Worm (Caenorhabditis elegans) whole organism, young adult: ENCODE data around the gene C05D12.7.

ENCODE experiments used
- B0019.2 ChIP-seq: fragments of 200-800 bp; sonication (Bioruptor generic); conservative IDR thresholded peaks from 2 replicates; pipeline ENCODE4 v1.3.6; 2022; ENCODE audit warnings: missing genetic modification reagents, missing genetic modification characterization, missing compliant biosample characterization
- B0336.3 ChIP-seq: fragments of 200-800 bp; sonication (Bioruptor generic); IDR thresholded peaks from 2 replicates; pipeline ENCODE4 v1.3.6; 2022; ENCODE audit warnings: missing genetic modification characterization, missing compliant biosample characterization
- C17E4.6 ChIP-seq: fragments of 200-800 bp; sonication (Bioruptor generic); IDR thresholded peaks from 2 replicates; pipeline ENCODE4 v1.3.6; 2022; ENCODE audit warnings: missing genetic modification reagents, missing genetic modification characterization, missing compliant biosample characterization
- F10E7.11 ChIP-seq: sonication (generic microtip); optimal IDR thresholded peaks from 2 replicates; lab custom pipeline; 2017; ENCODE audit warnings: mild to moderate bottlenecking, missing genetic modification characterization, moderate library complexity, missing compliant biosample characterization
- F22D6.2 ChIP-seq: sonication (generic microtip); optimal IDR thresholded peaks from 2 replicates; lab custom pipeline; 2016; ENCODE audit warnings: mild to moderate bottlenecking, missing genetic modification characterization, missing compliant biosample characterization
- F33H1.4 ChIP-seq: fragments of 200-800 bp; sonication (Bioruptor generic); IDR thresholded peaks from 2 replicates; pipeline ENCODE4 v1.3.6; 2022; ENCODE audit warnings: missing genetic modification reagents, missing genetic modification characterization, missing compliant biosample characterization
- F55B11.4 ChIP-seq: sonication (generic microtip); optimal IDR thresholded peaks from 2 replicates; lab custom pipeline; 2016; ENCODE audit warnings: missing compliant biosample characterization, missing genetic modification characterization, borderline replicate concordance; ENCODE audit not compliant: insufficient read depth
- K11D2.4 ChIP-seq: fragments of 200-800 bp; sonication (Bioruptor generic); IDR thresholded peaks from 2 replicates; pipeline ENCODE4 v1.3.6; 2022; ENCODE audit warnings: missing genetic modification reagents, missing genetic modification characterization, missing compliant biosample characterization
- Y53G8AR.9 ChIP-seq: fragments of 200-800 bp; sonication (Bioruptor generic); conservative IDR thresholded peaks from 2 replicates; pipeline ENCODE4 v1.3.6; 2022; ENCODE audit warnings: missing genetic modification reagents, missing genetic modification characterization, missing compliant biosample characterization
- Y56A3A.18 ChIP-seq: fragments of 200-800 bp; sonication (Bioruptor generic); IDR thresholded peaks from 2 replicates; pipeline ENCODE4 v1.3.6; 2022; ENCODE audit warnings: missing genetic modification reagents, missing genetic modification characterization, missing compliant biosample characterization
- Y95B8A.8 ChIP-seq: fragments of 200-800 bp; sonication (Bioruptor generic); IDR thresholded peaks from 2 replicates; pipeline ENCODE4 v1.3.6; 2022; ENCODE audit warnings: missing genetic modification reagents, missing genetic modification characterization, missing compliant biosample characterization
- ZK185.1 ChIP-seq: sonication (generic microtip); optimal IDR thresholded peaks from 2 replicates; lab custom pipeline; 2016; ENCODE audit warnings: mild to moderate bottlenecking, missing genetic modification characterization, missing compliant biosample characterization; ENCODE audit not compliant: poor library complexity, severe bottlenecking
- attf-3 ChIP-seq: fragments of 200-800 bp; sonication (Bioruptor generic); conservative IDR thresholded peaks from 2 replicates; pipeline ENCODE4 v1.3.6; 2022; ENCODE audit warnings: missing genetic modification reagents, missing genetic modification characterization, missing compliant biosample characterization
- bed-1 ChIP-seq: fragments of 200-800 bp; sonication (Bioruptor generic); IDR thresholded peaks from 2 replicates; pipeline ENCODE4 v1.3.6; 2022; ENCODE audit warnings: missing genetic modification reagents, missing genetic modification characterization, missing compliant biosample characterization
- ceh-100 ChIP-seq: fragments of 200-800 bp; sonication (Bioruptor generic); IDR thresholded peaks from 2 replicates; pipeline ENCODE4 v1.3.6; 2022; ENCODE audit warnings: missing genetic modification reagents, missing genetic modification characterization, missing compliant biosample characterization
- ceh-40 ChIP-seq: fragments of 200-800 bp; sonication (Bioruptor generic); IDR thresholded peaks from 2 replicates; pipeline ENCODE4 v1.3.6; 2022; ENCODE audit warnings: missing genetic modification characterization, missing compliant biosample characterization
- ceh-58 ChIP-seq: fragments of 200-800 bp; sonication (Bioruptor generic); IDR thresholded peaks from 2 replicates; pipeline ENCODE4 v1.3.6; 2022; ENCODE audit warnings: missing genetic modification characterization, missing compliant biosample characterization
- ceh-79 ChIP-seq: sonication (generic microtip); optimal IDR thresholded peaks from 2 replicates; lab custom pipeline; 2017; ENCODE audit warnings: mild to moderate bottlenecking, missing genetic modification characterization, missing compliant biosample characterization
- dox-1 ChIP-seq: fragments of 200-800 bp; sonication (Bioruptor generic); IDR thresholded peaks from 2 replicates; pipeline ENCODE4 v1.3.6; 2022; ENCODE audit warnings: missing genetic modification reagents, missing genetic modification characterization, missing compliant biosample characterization
- dpl-1 ChIP-seq: fragments of 150-350 bp; optimal IDR thresholded peaks from 2 replicates; lab custom pipeline; 2014; ENCODE audit warnings: missing biosample characterization, missing genetic modification reagents, missing genetic modification characterization
- egrh-3 ChIP-seq: fragments of 200-800 bp; sonication (Bioruptor generic); IDR thresholded peaks from 2 replicates; pipeline ENCODE4 v1.3.6; 2022; ENCODE audit warnings: missing genetic modification reagents, missing genetic modification characterization, missing compliant biosample characterization
- ekl-4 ChIP-seq: fragments of 200-800 bp; sonication (Bioruptor generic); IDR thresholded peaks from 2 replicates; pipeline ENCODE4 v1.3.6; 2022; ENCODE audit warnings: missing genetic modification reagents, missing genetic modification characterization, missing compliant biosample characterization
- fkh-3 ChIP-seq: sonication (generic microtip); optimal IDR thresholded peaks from 2 replicates; lab custom pipeline; 2016; ENCODE audit warnings: mild to moderate bottlenecking, missing genetic modification characterization, missing compliant biosample characterization
- him-1 ChIP-seq: sonication (generic microtip); optimal IDR thresholded peaks from 2 replicates; lab custom pipeline; 2016; ENCODE audit warnings: missing genotype, missing genetic modification reagents, missing genetic modification characterization, missing compliant biosample characterization
- hlh-12 ChIP-seq: sonication (generic microtip); optimal IDR thresholded peaks from 2 replicates; lab custom pipeline; 2016; ENCODE audit warnings: missing genetic modification characterization, missing compliant biosample characterization
- hmg-1.2 ChIP-seq: fragments of 200-800 bp; sonication (Bioruptor generic); IDR thresholded peaks from 2 replicates; pipeline ENCODE4 v1.3.6; 2022; ENCODE audit warnings: missing genetic modification reagents, missing genetic modification characterization, missing compliant biosample characterization
- hrde-1 ChIP-seq: sonication (generic microtip); optimal IDR thresholded peaks from 2 replicates; lab custom pipeline; 2016; ENCODE audit warnings: missing genetic modification characterization, mild to moderate bottlenecking, missing compliant biosample characterization, moderate library complexity, missing genotype, missing genetic modification reagents, borderline replicate concordance
- let-526 ChIP-seq: fragments of 200-800 bp; sonication (Bioruptor generic); IDR thresholded peaks from 2 replicates; pipeline ENCODE4 v1.3.6; 2022; ENCODE audit warnings: missing genetic modification reagents, missing genetic modification characterization, missing compliant biosample characterization
- lin-26 ChIP-seq: fragments of 200-800 bp; sonication (Bioruptor generic); IDR thresholded peaks from 2 replicates; pipeline ENCODE4 v1.3.6; 2022; ENCODE audit warnings: missing genetic modification reagents, missing genetic modification characterization, missing compliant biosample characterization
- lin-35 ChIP-seq, 3 experiments: fragments of 150-350 bp in 2 of 3; sonication (generic microtip) in 1 of 3; optimal IDR thresholded peaks; 2 replicates each; lab custom pipeline; 2014 to 2018; ENCODE audit warnings: missing biosample characterization in 3 of 3, missing genetic modification characterization in 3 of 3, missing genetic modification reagents in 3 of 3
- lir-1 ChIP-seq: fragments of 200-800 bp; sonication (Bioruptor generic); conservative IDR thresholded peaks from 2 replicates; pipeline ENCODE4 v1.3.6; 2022; ENCODE audit warnings: missing genetic modification reagents, missing genetic modification characterization, missing compliant biosample characterization
- lsy-27 ChIP-seq: sonication (generic microtip); optimal IDR thresholded peaks from 2 replicates; lab custom pipeline; 2017; ENCODE audit warnings: missing genetic modification characterization, mild to moderate bottlenecking, missing compliant biosample characterization, antibody characterized with exemption, missing genotype, borderline replicate concordance; ENCODE audit not compliant: insufficient read depth
- nhr-120 ChIP-seq: fragments of 200-800 bp; sonication (Bioruptor generic); IDR thresholded peaks from 2 replicates; pipeline ENCODE4 v1.3.6; 2022; ENCODE audit warnings: missing genetic modification characterization, missing compliant biosample characterization
- nhr-179 ChIP-seq: sonication (generic microtip); optimal IDR thresholded peaks from 2 replicates; lab custom pipeline; 2016; ENCODE audit warnings: mild to moderate bottlenecking, missing genetic modification characterization, missing compliant biosample characterization
- repo-1 ChIP-seq: sonication (generic microtip); optimal IDR thresholded peaks from 2 replicates; lab custom pipeline; 2017; ENCODE audit warnings: mild to moderate bottlenecking, missing genetic modification characterization, missing compliant biosample characterization
- rpc-1 ChIP-seq, 2 experiments: fragments of 150-350 bp in 1 of 2; sonication (generic microtip) in 1 of 2; optimal IDR thresholded peaks; 2 replicates each; lab custom pipeline; 2014 to 2018; ENCODE audit warnings: missing biosample characterization in 1 of 2, missing genetic modification characterization in 1 of 2, missing genetic modification reagents in 1 of 2, missing genotype in 1 of 2
- sdz-38 ChIP-seq: sonication (generic microtip); optimal IDR thresholded peaks from 2 replicates; lab custom pipeline; 2016; ENCODE audit warnings: missing genotype, missing genetic modification characterization, missing compliant biosample characterization
- sea-2 ChIP-seq: fragments of 200-800 bp; sonication (Bioruptor generic); IDR thresholded peaks from 2 replicates; pipeline ENCODE4 v1.3.6; 2022; ENCODE audit warnings: missing genetic modification characterization, missing compliant biosample characterization
- tbx-9 ChIP-seq: sonication (generic microtip); optimal IDR thresholded peaks from 2 replicates; lab custom pipeline; 2016; ENCODE audit warnings: borderline replicate concordance, missing genetic modification characterization, inconsistent platforms, missing compliant biosample characterization
- zfh-2 ChIP-seq: fragments of 200-800 bp; sonication (Bioruptor generic); conservative IDR thresholded peaks from 2 replicates; pipeline ENCODE4 v1.3.6; 2022; ENCODE audit warnings: missing genetic modification reagents, missing genetic modification characterization, missing compliant biosample characterization
- zim-3 ChIP-seq: sonication (generic microtip); optimal IDR thresholded peaks from 2 replicates; lab custom pipeline; 2017; ENCODE audit warnings: mild to moderate bottlenecking, missing genetic modification characterization, moderate library complexity, missing compliant biosample characterization
- ztf-22 ChIP-seq: fragments of 200-800 bp; sonication (Bioruptor generic); optimal IDR thresholded peaks from 2 replicates; lab custom pipeline; 2018; ENCODE audit warnings: mild to moderate bottlenecking, missing genetic modification characterization, moderate library complexity, missing compliant biosample characterization
- ztf-28 ChIP-seq: fragments of 200-800 bp; sonication (Bioruptor generic); IDR thresholded peaks from 2 replicates; pipeline ENCODE4 v1.3.6; 2022; ENCODE audit warnings: missing genetic modification reagents, missing genetic modification characterization, missing compliant biosample characterization

The C05D12.7 gene

ce11 chrII:11383058-11383457 lies 26.8 kb upstream of the C05D12.7 start, which contains the start of the genes C33B4.5 and C33B4.4:
TSS of gene C33B4.5 (plus strand) at chrII:11383327.
TSS of gene C33B4.4 (minus strand) at chrII:11383442.
- TF ChIP-seq lsy-27 (no peak), ztf-28 (GFP tag; lab: Robert Waterston, UW) (no peak), rpc-1 (optimal IDR thresholded peaks at IDR 0.05; lab: Kevin White, UChicago) (no peak), rpc-1 (tag; optimal IDR thresholded peaks at IDR 0.05; lab: Kevin White, UChicago) (no peak), ceh-79 (tag; lab: Kevin White, UChicago) (no peak), repo-1 (tag; lab: Kevin White, UChicago) (no peak), Y53G8AR.9 (GFP tag; lab: Robert Waterston, UW) (no peak), F55B11.4 (tag; lab: Kevin White, UChicago) (no peak), dpl-1 (GFP tag; lab: Kevin White, UChicago) (no peak), ZK185.1 (tag; lab: Kevin White, UChicago) (no peak), hlh-12 (tag; lab: Kevin White, UChicago) (no peak), lin-35 (GFP tag; optimal IDR thresholded peaks at IDR 0.05; lab: Kevin White, UChicago) (no peak), Y95B8A.8 (GFP tag; lab: Robert Waterston, UW) (no peak), him-1 (tag; lab: Kevin White, UChicago) (no peak), dox-1 (no peak), sea-2 (GFP tag; lab: Robert Waterston, UW) (no peak), nhr-120 (no peak), hrde-1 (tag; lab: Kevin White, UChicago) (no peak), lir-1 (GFP tag; lab: Robert Waterston, UW) (no peak), ceh-40 (GFP tag; lab: Robert Waterston, UW) (no peak), let-526 (GFP tag; lab: Robert Waterston, UW) (no peak)

ce11 chrII:11384099-11384498 lies 25.8 kb upstream of the C05D12.7 start:
- no peak for TF ChIP-seq F22D6.2 (tag; lab: Kevin White, UChicago)
- no peak for TF ChIP-seq ekl-4 (GFP tag; lab: Robert Waterston, UW)
- TF ChIP-seq Y56A3A.18 (GFP tag; lab: Robert Waterston, UW): no peak
- no peak for TF ChIP-seq F10E7.11 (tag; lab: Kevin White, UChicago)
- no peak for TF ChIP-seq C17E4.6 (GFP tag; lab: Robert Waterston, UW)
- no peak for TF ChIP-seq fkh-3 (tag; lab: Kevin White, UChicago)
- no peak for TF ChIP-seq sdz-38 (tag; lab: Kevin White, UChicago)
- TF ChIP-seq, all 124 proteins: peak for 0

- TF ChIP-seq F33H1.4 (no peak), tbx-9 (tag; lab: Kevin White, UChicago) (no peak), zim-3 (no peak), ceh-58 (GFP tag; lab: Robert Waterston, UW) (0 out of 2 replicates have a peak, but pooled peaks have one; percentile 24), let-526 (GFP tag; lab: Robert Waterston, UW) (no peak), B0019.2 (GFP tag; lab: Robert Waterston, UW) (no peak), egrh-3 (GFP tag; lab: Robert Waterston, UW) (peak; percentile 8; the same call in 1 of the 2 replicates), F22D6.2 (tag; lab: Kevin White, UChicago) (no peak), F55B11.4 (tag; lab: Kevin White, UChicago) (no peak), ceh-100 (GFP tag; lab: Robert Waterston, UW) (no peak), bed-1 (GFP tag; lab: Robert Waterston, UW) (no peak), zfh-2 (GFP tag; lab: Robert Waterston, UW) (peak; percentile 73), hmg-1.2 (GFP tag; lab: Robert Waterston, UW) (no peak), nhr-179 (tag; lab: Kevin White, UChicago) (no peak), B0336.3 (GFP tag; lab: Robert Waterston, UW) (no peak), F10E7.11 (tag; lab: Kevin White, UChicago) (no peak), ztf-22 (GFP tag; lab: Kevin White, UChicago) (no peak), lin-26 (GFP tag; lab: Robert Waterston, UW) (no peak), K11D2.4 (no peak), attf-3 (no peak)
Measured at ce11 chrII:11386950-11387349, 22.9 kb upstream of the C05D12.7 start.
